Worm (Caenorhabditis elegans) whole organism, L3 larva: Measurements from ENCODE around the gene metl-1.

Experiments used
- nhr-237 ChIP-seq: fragments of 150-350 bp; optimal IDR thresholded peaks from 2 replicates; lab custom pipeline; 2014; ENCODE audit warnings: missing biosample characterization, missing genetic modification characterization
- nhr-28 ChIP-seq: fragments of 150-350 bp; optimal IDR thresholded peaks from 2 replicates; lab custom pipeline; 2014; ENCODE audit warnings: missing biosample characterization, missing genetic modification characterization
- nhr-76 ChIP-seq: fragments of 150-350 bp; sonication (generic microtip); optimal IDR thresholded peaks from 5 replicates; lab custom pipeline; 2014; ENCODE audit warnings: missing biosample characterization, missing genetic modification characterization
- pqm-1 ChIP-seq: fragments of 150-350 bp; optimal IDR thresholded peaks from 2 replicates; lab custom pipeline; 2017; ENCODE audit warnings: missing biosample characterization, missing genetic modification characterization, inconsistent platforms
- skn-1 ChIP-seq: fragments of 150-350 bp; optimal IDR thresholded peaks from 2 replicates; lab custom pipeline; 2014; ENCODE audit warnings: missing biosample characterization, missing genetic modification characterization
- ztf-11 ChIP-seq: fragments of 150-350 bp; optimal IDR thresholded peaks from 2 replicates; lab custom pipeline; 2014; ENCODE audit warnings: missing biosample characterization, missing genetic modification characterization

ce11 chrII:11473525-11474181 is at the start of gene metl-1, which contains the start of gene W02B12.11:
- TF ChIP-seq nhr-76 (no peak), skn-1 (tag; lab: Kevin White, UChicago) (peak; percentile 44), ztf-11 (no peak), pqm-1 (peak; percentile 26), nhr-28 (tag; lab: Kevin White, UChicago) (no peak), nhr-237 (tag; lab: Kevin White, UChicago) (no peak)
